Worm (Caenorhabditis elegans) whole organism, mixed stage, embryonic: ENCODE results near the gene D2023.4.

Source experiments
- M03D4.4 ChIP-seq: sonication (generic microtip); optimal IDR thresholded peaks from 2 replicates; lab custom pipeline; 2017; ENCODE audit warnings: mild to moderate bottlenecking, missing genetic modification characterization, missing compliant biosample characterization
- bed-3 ChIP-seq: fragments of 200-800 bp; sonication (Bioruptor generic); optimal IDR thresholded peaks from 3 replicates; lab custom pipeline; 2018; ENCODE audit warnings: mild to moderate bottlenecking, missing genetic modification characterization, moderate library complexity, missing compliant biosample characterization
- blmp-1 ChIP-seq: fragments of 150-350 bp; optimal IDR thresholded peaks from 2 replicates; lab custom pipeline; 2014; ENCODE audit warnings: missing biosample characterization, missing genetic modification characterization
- ceh-43 ChIP-seq: fragments of 200-800 bp; sonication (Bioruptor generic); optimal IDR thresholded peaks from 2 replicates; lab custom pipeline; 2018; ENCODE audit warnings: mild to moderate bottlenecking, missing genetic modification characterization, moderate library complexity, missing compliant biosample characterization
- ceh-83 ChIP-seq: fragments of 200-800 bp; sonication (Bioruptor generic); optimal IDR thresholded peaks from 2 replicates; lab custom pipeline; 2018; ENCODE audit warnings: mild to moderate bottlenecking, missing genetic modification characterization, missing compliant biosample characterization
- ces-1 ChIP-seq: fragments of 150-350 bp; optimal IDR thresholded peaks from 2 replicates; lab custom pipeline; 2014; ENCODE audit warnings: missing biosample characterization, missing genetic modification reagents, missing genetic modification characterization
- cnd-1 ChIP-seq: fragments of 200-800 bp; sonication (Bioruptor generic); optimal IDR thresholded peaks from 2 replicates; lab custom pipeline; 2018; ENCODE audit warnings: mild to moderate bottlenecking, missing genetic modification characterization, missing compliant biosample characterization
- drap-1 ChIP-seq: fragments of 200-800 bp; sonication (Bioruptor generic); optimal IDR thresholded peaks from 3 replicates; lab custom pipeline; 2018; ENCODE audit warnings: mild to moderate bottlenecking, missing genetic modification characterization, missing compliant biosample characterization
- elt-3 ChIP-seq: fragments of 150-350 bp; optimal IDR thresholded peaks from 2 replicates; lab custom pipeline; 2014; ENCODE audit warnings: missing biosample characterization, missing genetic modification characterization
- flh-1 ChIP-seq: fragments of 200-800 bp; sonication (Bioruptor generic); optimal IDR thresholded peaks from 2 replicates; lab custom pipeline; 2018; ENCODE audit warnings: mild to moderate bottlenecking, missing genetic modification characterization, moderate library complexity, missing compliant biosample characterization
- ham-2 ChIP-seq: fragments of 200-800 bp; sonication (Bioruptor generic); optimal IDR thresholded peaks from 2 replicates; lab custom pipeline; 2018; ENCODE audit warnings: mild to moderate bottlenecking, missing genetic modification characterization, missing compliant biosample characterization
- hlh-1 ChIP-seq: fragments of 150-350 bp; optimal IDR thresholded peaks from 2 replicates; lab custom pipeline; 2014; ENCODE audit warnings: missing biosample characterization, missing genetic modification reagents, missing genetic modification characterization
- lin-13 ChIP-seq: fragments of 150-350 bp; optimal IDR thresholded peaks from 2 replicates; lab custom pipeline; 2014; ENCODE audit warnings: missing biosample characterization, missing genetic modification characterization
- lsy-2 ChIP-seq: fragments of 150-350 bp; optimal IDR thresholded peaks from 2 replicates; lab custom pipeline; 2014; ENCODE audit warnings: missing biosample characterization, missing genetic modification characterization
- mep-1 ChIP-seq: fragments of 150-350 bp; optimal IDR thresholded peaks from 2 replicates; lab custom pipeline; 2017; ENCODE audit warnings: missing biosample characterization, missing genetic modification reagents, missing genetic modification characterization, inconsistent platforms
- mls-2 ChIP-seq: sonication (generic microtip); optimal IDR thresholded peaks from 2 replicates; lab custom pipeline; 2016; ENCODE audit warnings: mild to moderate bottlenecking, missing genetic modification characterization, moderate library complexity, missing compliant biosample characterization
- nhr-12 ChIP-seq: fragments of 150-350 bp; optimal IDR thresholded peaks from 2 replicates; lab custom pipeline; 2014; ENCODE audit warnings: missing biosample characterization, missing genetic modification characterization
- nhr-2 ChIP-seq: fragments of 150-350 bp; optimal IDR thresholded peaks from 2 replicates; lab custom pipeline; 2014; ENCODE audit warnings: missing biosample characterization, missing genetic modification characterization
- nhr-237 ChIP-seq: fragments of 150-350 bp; optimal IDR thresholded peaks from 2 replicates; lab custom pipeline; 2014; ENCODE audit warnings: missing biosample characterization, missing genetic modification characterization
- nhr-28 ChIP-seq: fragments of 150-350 bp; optimal IDR thresholded peaks from 2 replicates; lab custom pipeline; 2014; ENCODE audit warnings: missing biosample characterization, missing genetic modification characterization
- nhr-76 ChIP-seq: sonication (generic microtip); optimal IDR thresholded peaks from 2 replicates; lab custom pipeline; 2017; ENCODE audit warnings: missing biosample characterization, missing genetic modification characterization
- pha-4 ChIP-seq: fragments of 150-350 bp; optimal IDR thresholded peaks from 2 replicates; lab custom pipeline; 2018; ENCODE audit warnings: missing biosample characterization, missing genetic modification reagents, missing genetic modification characterization
- sem-2 ChIP-seq: fragments of 200-800 bp; sonication (Bioruptor generic); optimal IDR thresholded peaks from 2 replicates; lab custom pipeline; 2018; ENCODE audit warnings: mild to moderate bottlenecking, missing genetic modification characterization, missing compliant biosample characterization
- snpc-4 ChIP-seq: fragments of 150-350 bp; optimal IDR thresholded peaks from 2 replicates; lab custom pipeline; 2014; ENCODE audit warnings: missing biosample characterization, missing genetic modification characterization
- tbx-8 ChIP-seq: fragments of 200-800 bp; sonication (Bioruptor generic); optimal IDR thresholded peaks from 2 replicates; lab custom pipeline; 2018; ENCODE audit warnings: mild to moderate bottlenecking, missing genetic modification characterization, moderate library complexity, missing compliant biosample characterization
- unc-120 ChIP-seq: sonication (generic microtip); optimal IDR thresholded peaks from 2 replicates; lab custom pipeline; 2017; ENCODE audit warnings: missing genetic modification characterization, missing compliant biosample characterization; ENCODE audit not compliant: poor library complexity, severe bottlenecking
- zip-8 ChIP-seq: fragments of 150-350 bp; optimal IDR thresholded peaks from 2 replicates; lab custom pipeline; 2014; ENCODE audit warnings: missing biosample characterization, missing genetic modification characterization
- ztf-11 ChIP-seq: fragments of 150-350 bp; optimal IDR thresholded peaks from 2 replicates; lab custom pipeline; 2014; ENCODE audit warnings: missing biosample characterization, missing genetic modification characterization

The D2023.4 gene

ce11 chrV:11843678-11844366, 18.3 kb upstream of the D2023.4 start, which contains the start of gene nphp-4:
Gene nphp-4 (minus strand): TSS chrV:11843728.
- TF ChIP-seq ztf-11 (tag; lab: Kevin White, UChicago), result no peak
- TF ChIP-seq tbx-8, result no peak
- no peak for TF ChIP-seq M03D4.4 (tag; lab: Kevin White, UChicago)
- no peak for TF ChIP-seq bed-3 (GFP tag; lab: Kevin White, UChicago)
- no peak for TF ChIP-seq unc-120 (tag; lab: Kevin White, UChicago)
- TF ChIP-seq zip-8 (tag; lab: Kevin White, UChicago), result no peak
- no peak for TF ChIP-seq snpc-4 (tag; lab: Kevin White, UChicago)
- TF ChIP-seq nhr-237 (tag; lab: Kevin White, UChicago), result no peak
- no peak for TF ChIP-seq lin-13 (tag; lab: Kevin White, UChicago)
- no peak for TF ChIP-seq elt-3 (tag; lab: Kevin White, UChicago)
- no peak for TF ChIP-seq mep-1 (tag; lab: Kevin White, UChicago)
- no peak for TF ChIP-seq mls-2 (tag; lab: Kevin White, UChicago)
- TF ChIP-seq blmp-1 (tag; lab: Kevin White, UChicago), result no peak
- no peak for TF ChIP-seq ces-1 (GFP tag; lab: Kevin White, UChicago)

- TF ChIP-seq sem-2 (GFP tag; lab: Kevin White, UChicago) (no peak), nhr-76 (no peak), lsy-2 (tag; lab: Kevin White, UChicago) (no peak)
Observed at ce11 chrV:11839220-11839619, 13.7 kb upstream of the D2023.4 start, which contains the start of gene idpb-5. Gene idpb-5 (plus strand): TSS chrV:11839520.

ce11 chrV:11836073-11836472, 10.5 kb upstream of the D2023.4 start, which contains the start of gene R13H4.2:
Gene R13H4.2 (plus strand): TSS chrV:11836391.
- TF ChIP-seq nhr-2 (tag; lab: Kevin White, UChicago) (no peak), ztf-11 (tag; lab: Kevin White, UChicago) (no peak), hlh-1 (tag; lab: Kevin White, UChicago) (peak; percentile 44), lsy-2 (tag; lab: Kevin White, UChicago) (no peak), unc-120 (tag; lab: Kevin White, UChicago) (peak; percentile 41), nhr-12 (tag; lab: Kevin White, UChicago) (no peak), nhr-76 (no peak), ham-2 (GFP tag; lab: Kevin White, UChicago) (no peak)

- TF ChIP-seq cnd-1 (no peak), nhr-2 (tag; lab: Kevin White, UChicago) (no peak), nhr-237 (tag; lab: Kevin White, UChicago) (no peak), ceh-43 (no peak), nhr-28 (tag; lab: Kevin White, UChicago) (no peak)
Observed at ce11 chrV:11833319-11833718, 7.8 kb upstream of the D2023.4 start, which contains the start of gene pho-8. Gene pho-8 (plus strand): TSS chrV:11833619.

- no peak for TF ChIP-seq elt-3 (tag; lab: Kevin White, UChicago)
- TF ChIP-seq cnd-1, result no peak
- TF ChIP-seq nhr-2 (tag; lab: Kevin White, UChicago), result no peak
- no peak for TF ChIP-seq unc-120 (tag; lab: Kevin White, UChicago)
- no peak for TF ChIP-seq drap-1
- TF ChIP-seq flh-1 (GFP tag; lab: Kevin White, UChicago), result no peak
- TF ChIP-seq nhr-12 (tag; lab: Kevin White, UChicago), result no peak
- no peak for TF ChIP-seq blmp-1 (tag; lab: Kevin White, UChicago)
- no peak for TF ChIP-seq ceh-43
- no peak for TF ChIP-seq ceh-83 (GFP tag; lab: Kevin White, UChicago)
- no peak for TF ChIP-seq sem-2 (GFP tag; lab: Kevin White, UChicago)
- TF ChIP-seq tbx-8, result no peak
- no peak for TF ChIP-seq snpc-4 (tag; lab: Kevin White, UChicago)
- TF ChIP-seq pha-4, result no peak
- TF ChIP-seq ham-2 (GFP tag; lab: Kevin White, UChicago), result no peak
- TF ChIP-seq nhr-237 (tag; lab: Kevin White, UChicago), result no peak
- no peak for TF ChIP-seq lsy-2 (tag; lab: Kevin White, UChicago)
- TF ChIP-seq, all 35 proteins: peak for 0
Observed at ce11 chrV:11829282-11829681, 3.7 kb upstream of the D2023.4 start, which contains the start of gene col-158. Gene col-158 (plus strand): TSS chrV:11829582.
